Fruit fly (Drosophila melanogaster) whole organism, embryonic: ENCODE data around the gene CG14071.

Experiments
- CG10321 ChIP-seq: fragments of 200-800 bp; sonication (Bioruptor generic); IDR thresholded peaks from 2 replicates; pipeline ENCODE4 v1.3.6; 2022; ENCODE audit warnings: missing biosample characterization, missing genetic modification characterization
- CG10959 ChIP-seq: fragments of 200-800 bp; sonication (Bioruptor generic); IDR thresholded peaks from 2 replicates; pipeline ENCODE4 v1.3.6; 2022; ENCODE audit warnings: missing biosample characterization, missing genetic modification characterization
- CG11247 ChIP-seq: fragments of 200-800 bp; sonication (Bioruptor generic); IDR thresholded peaks from 2 replicates; pipeline ENCODE4 v1.3.6; 2022; ENCODE audit warnings: missing biosample characterization, missing genetic modification characterization
- CG13624 ChIP-seq: fragments of 200-800 bp; sonication (Bioruptor generic); optimal IDR thresholded peaks from 2 replicates; lab custom pipeline; 2016; ENCODE audit warnings: missing biosample characterization, missing genetic modification characterization
- CG14710 ChIP-seq: fragments of 200-800 bp; sonication (Bioruptor generic); optimal IDR thresholded peaks from 3 replicates; lab custom pipeline; 2019; ENCODE audit warnings: missing biosample characterization, mild to moderate bottlenecking, missing genetic modification characterization, moderate library complexity
- CG14860 ChIP-seq: fragments of 200-800 bp; sonication (Bioruptor generic); IDR thresholded peaks from 3 replicates; pipeline ENCODE4 v1.3.6; 2022; ENCODE audit warnings: missing biosample characterization, missing genetic modification characterization; ENCODE audit not compliant: partially characterized antibody
- CG18599 ChIP-seq: fragments of 200-800 bp; sonication (Bioruptor generic); optimal IDR thresholded peaks from 3 replicates; lab custom pipeline; 2017; ENCODE audit warnings: missing biosample characterization, missing genetic modification characterization, mild to moderate bottlenecking, moderate library complexity, missing genetic modification reagents
- CG2129 ChIP-seq: fragments of 200-800 bp; sonication (Bioruptor generic); IDR thresholded peaks from 2 replicates; pipeline ENCODE4 v1.3.6; 2022; ENCODE audit warnings: missing biosample characterization, missing genetic modification characterization; ENCODE audit not compliant: partially characterized antibody
- CG2199 ChIP-seq: fragments of 200-800 bp; sonication (Bioruptor generic); IDR thresholded peaks from 3 replicates; pipeline ENCODE4 v1.3.6; 2022; ENCODE audit warnings: missing biosample characterization, missing genetic modification characterization
- CG2875 ChIP-seq: fragments of 200-800 bp; sonication (Bioruptor generic); optimal IDR thresholded peaks from 2 replicates; lab custom pipeline; 2017; ENCODE audit warnings: missing biosample characterization, mild to moderate bottlenecking, missing genetic modification characterization, missing genetic modification reagents
- CG31224 ChIP-seq: fragments of 200-800 bp; sonication (Bioruptor generic); IDR thresholded peaks from 2 replicates; pipeline ENCODE4 v1.3.6; 2022; ENCODE audit warnings: missing biosample characterization, missing genetic modification characterization
- CG4282 ChIP-seq: fragments of 200-800 bp; sonication (Bioruptor generic); optimal IDR thresholded peaks from 2 replicates; lab custom pipeline; 2016; ENCODE audit warnings: missing biosample characterization, missing genetic modification characterization
- CG4404 ChIP-seq: fragments of 200-800 bp; sonication (Bioruptor generic); IDR thresholded peaks from 2 replicates; pipeline ENCODE4 v1.3.6; 2022; ENCODE audit warnings: missing biosample characterization, missing genetic modification characterization
- CG6272 ChIP-seq: fragments of 200-800 bp; sonication (Bioruptor generic); IDR thresholded peaks from 2 replicates; pipeline ENCODE4 v1.3.6; 2022; ENCODE audit warnings: missing biosample characterization, missing genetic modification characterization
- CG6689 ChIP-seq: fragments of 200-800 bp; sonication (Bioruptor generic); IDR thresholded peaks from 2 replicates; pipeline ENCODE4 v1.3.6; 2022; ENCODE audit warnings: missing biosample characterization, missing genetic modification characterization
- CG6765 ChIP-seq: fragments of 200-800 bp; sonication (Bioruptor generic); optimal IDR thresholded peaks from 3 replicates; lab custom pipeline; 2017; ENCODE audit warnings: missing biosample characterization, mild to moderate bottlenecking, missing genetic modification characterization
- CG7372 ChIP-seq: fragments of 200-800 bp; sonication (Bioruptor generic); IDR thresholded peaks from 2 replicates; pipeline ENCODE4 v1.3.6; 2022; ENCODE audit warnings: missing biosample characterization, missing genetic modification characterization
- CG7745 ChIP-seq: fragments of 200-800 bp; sonication (Bioruptor generic); optimal IDR thresholded peaks from 2 replicates; lab custom pipeline; 2018; ENCODE audit warnings: missing biosample characterization, mild to moderate bottlenecking, missing genetic modification characterization, moderate library complexity
- CG7786 ChIP-seq: fragments of 200-800 bp; sonication (Bioruptor generic); optimal IDR thresholded peaks from 2 replicates; lab custom pipeline; 2016; ENCODE audit warnings: missing biosample characterization, missing genetic modification characterization
- CG8388 ChIP-seq: fragments of 200-800 bp; sonication (Bioruptor generic); optimal IDR thresholded peaks from 2 replicates; lab custom pipeline; 2019; ENCODE audit warnings: missing biosample characterization, mild to moderate bottlenecking, missing genetic modification characterization, moderate library complexity
- CG9437 ChIP-seq: fragments of 200-800 bp; sonication (Bioruptor generic); optimal IDR thresholded peaks from 2 replicates; lab custom pipeline; 2018; ENCODE audit warnings: missing biosample characterization, mild to moderate bottlenecking, missing genetic modification characterization
- CG9817 ChIP-seq: fragments of 200-800 bp; sonication (Bioruptor generic); optimal IDR thresholded peaks from 2 replicates; lab custom pipeline; 2018; ENCODE audit warnings: missing biosample characterization, mild to moderate bottlenecking, missing genetic modification characterization, moderate library complexity
- CHES-1-like ChIP-seq: fragments of 200-800 bp; sonication (Bioruptor generic); optimal IDR thresholded peaks from 2 replicates; lab custom pipeline; 2016; ENCODE audit warnings: missing biosample characterization, missing genetic modification characterization
- D ChIP-seq, 2 experiments: fragments of 200-800 bp in 1 of 2; fragments of >200 bp in 1 of 2; sonication (Bioruptor generic) in 1 of 2; optimal IDR thresholded peaks; 2 replicates in 1 of 2; 3 replicates in 1 of 2; lab custom pipeline; 2017; ENCODE audit warnings: mild to moderate bottlenecking in 1 of 2, missing biosample characterization in 1 of 2, missing genetic modification characterization in 1 of 2, missing genetic modification reagents in 1 of 2
- Dek ChIP-seq: fragments of 200-800 bp; sonication (Bioruptor generic); optimal IDR thresholded peaks from 3 replicates; lab custom pipeline; 2019; ENCODE audit warnings: missing biosample characterization, mild to moderate bottlenecking, missing genetic modification characterization, moderate library complexity
- Dfd ChIP-seq, 2 experiments: fragments of >200 bp; optimal IDR thresholded peaks; 2 replicates each; lab custom pipeline; 2017; ENCODE audit warnings: missing biosample characterization in 2 of 2, missing genetic modification characterization in 2 of 2
- HLH3B ChIP-seq: fragments of 200-800 bp; sonication (Bioruptor generic); IDR thresholded peaks from 2 replicates; pipeline ENCODE4 v1.3.6; 2022; ENCODE audit warnings: missing biosample characterization, missing genetic modification characterization
- NC2β ChIP-seq: fragments of 200-800 bp; sonication (Bioruptor generic); optimal IDR thresholded peaks from 2 replicates; lab custom pipeline; 2016; ENCODE audit warnings: missing biosample characterization, missing genetic modification characterization
- Neu2 ChIP-seq: fragments of 200-800 bp; sonication (Bioruptor generic); optimal IDR thresholded peaks from 3 replicates; lab custom pipeline; 2016; ENCODE audit warnings: missing biosample characterization, missing genetic modification characterization, borderline replicate concordance
- Nf-YA ChIP-seq: fragments of 200-800 bp; sonication (Bioruptor generic); IDR thresholded peaks from 2 replicates; pipeline ENCODE4 v1.3.6; 2022; ENCODE audit warnings: missing biosample characterization, missing genetic modification characterization
- Rfx ChIP-seq: fragments of 200-800 bp; sonication (Bioruptor generic); IDR thresholded peaks from 2 replicates; pipeline ENCODE4 v1.3.6; 2022; ENCODE audit warnings: missing biosample characterization, missing genetic modification characterization
- Scr ChIP-seq: fragments of 200-800 bp; sonication (Bioruptor generic); IDR thresholded peaks from 2 replicates; pipeline ENCODE4 v1.3.6; 2022; ENCODE audit warnings: missing biosample characterization, missing genetic modification characterization; ENCODE audit not compliant: partially characterized antibody
- ap ChIP-seq: fragments of 200-800 bp; sonication (Bioruptor generic); IDR thresholded peaks from 2 replicates; pipeline ENCODE4 v1.3.6; 2022; ENCODE audit warnings: missing biosample characterization, missing genetic modification characterization
- bowl ChIP-seq: fragments of 200-800 bp; sonication (Bioruptor generic); IDR thresholded peaks from 2 replicates; pipeline ENCODE4 v1.3.6; 2022; ENCODE audit warnings: missing biosample characterization, missing genetic modification characterization
- da ChIP-seq: fragments of 200-800 bp; sonication (Bioruptor generic); optimal IDR thresholded peaks from 2 replicates; lab custom pipeline; 2016; ENCODE audit warnings: missing biosample characterization, missing genetic modification characterization
- ems ChIP-seq: fragments of 200-800 bp; sonication (Bioruptor generic); optimal IDR thresholded peaks from 3 replicates; lab custom pipeline; 2016; ENCODE audit warnings: missing biosample characterization, missing genetic modification characterization
- grau ChIP-seq: fragments of 200-800 bp; optimal IDR thresholded peaks from 3 replicates; lab custom pipeline; 2019; ENCODE audit warnings: missing biosample characterization, mild to moderate bottlenecking, missing genetic modification characterization, moderate library complexity
- hb ChIP-seq: fragments of 200-800 bp; sonication (Bioruptor generic); IDR thresholded peaks from 3 replicates; pipeline ENCODE4 v1.3.6; 2022; ENCODE audit warnings: missing biosample characterization, missing genetic modification characterization; ENCODE audit not compliant: partially characterized antibody
- kni ChIP-seq: fragments of 200-800 bp; sonication (Bioruptor generic); optimal IDR thresholded peaks from 3 replicates; lab custom pipeline; 2017; ENCODE audit warnings: mild to moderate bottlenecking, missing biosample characterization, missing genetic modification reagents, missing genetic modification characterization
- lola ChIP-seq, 3 experiments: fragments of >200 bp in 2 of 3; fragments of 200-800 bp in 1 of 3; sonication (Bioruptor generic) in 1 of 3; optimal IDR thresholded peaks; 2 replicates each; lab custom pipeline; 2017 to 2019; ENCODE audit warnings: missing biosample characterization in 3 of 3, missing genetic modification characterization in 3 of 3, mild to moderate bottlenecking in 1 of 3, moderate library complexity in 1 of 3
- mirr ChIP-seq: fragments of 200-800 bp; sonication (Bioruptor generic); optimal IDR thresholded peaks from 3 replicates; lab custom pipeline; 2018; ENCODE audit warnings: missing biosample characterization, mild to moderate bottlenecking, missing genetic modification characterization
- nom ChIP-seq: fragments of 200-800 bp; sonication (Bioruptor generic); optimal IDR thresholded peaks from 2 replicates; lab custom pipeline; 2017; ENCODE audit warnings: missing biosample characterization, missing genetic modification characterization, mild to moderate bottlenecking, moderate library complexity, missing genetic modification reagents
- otp ChIP-seq: fragments of 200-800 bp; sonication (Bioruptor generic); IDR thresholded peaks from 3 replicates; pipeline ENCODE4, ENCODE4 v1.3.6; 2022; ENCODE audit warnings: missing biosample characterization, missing genetic modification characterization
- pho ChIP-seq: fragments of 200-800 bp; sonication (Bioruptor generic); optimal IDR thresholded peaks from 2 replicates; lab custom pipeline; 2016; ENCODE audit warnings: missing biosample characterization, missing genetic modification characterization
- run ChIP-seq: fragments of 200-800 bp; sonication (Bioruptor generic); optimal IDR thresholded peaks from 3 replicates; lab custom pipeline; 2018; ENCODE audit warnings: missing biosample characterization, mild to moderate bottlenecking, missing genetic modification characterization
- tna ChIP-seq: fragments of 200-800 bp; sonication (Bioruptor generic); IDR thresholded peaks from 2 replicates; pipeline ENCODE4 v1.3.6; 2022; ENCODE audit warnings: missing biosample characterization, missing genetic modification characterization; ENCODE audit not compliant: partially characterized antibody
- usp ChIP-seq: fragments of >200 bp; optimal IDR thresholded peaks from 2 replicates; lab custom pipeline; 2017; ENCODE audit warnings: missing biosample characterization, missing genetic modification characterization

CG14071 gene

dm6 chr2L:10858064-10859047 is 30.4 kb downstream of the CG14071 start, which contains the start of the genes aurB and Stam (continued):
- TF ChIP-seq hb (GFP tag; lab: Robert Waterston, UW) (no peak), HLH3B (GFP tag; lab: Robert Waterston, UW) (no peak), Dfd (GFP tag; optimal IDR thresholded peaks at IDR 0.05; lab: Kevin White, UChicago) (no peak), CG9437 (GFP tag; lab: Kevin White, UChicago) (peak; percentile 50), Dek (tag; lab: Kevin White, UChicago) (peak; percentile 57), CG4404 (GFP tag; lab: Robert Waterston, UW) (no peak), CG11247 (GFP tag; lab: Robert Waterston, UW) (no peak; the same call in 1 of the 2 replicates), Nf-YA (GFP tag; lab: Robert Waterston, UW) (no peak), pho (GFP tag; lab: Kevin White, UChicago) (no peak), CG7745 (tag; lab: Kevin White, UChicago) (no peak), NC2β (no peak), CG7786 (GFP tag; lab: Kevin White, UChicago) (no peak), CG10959 (GFP tag; lab: Robert Waterston, UW) (no peak), CG7372 (GFP tag; lab: Robert Waterston, UW) (no peak), lola (GFP tag; optimal IDR thresholded peaks at IDR 0.05; lab: Kevin White, UChicago) (peak in 1 of 3 experiments; percentile 64), CG2875 (GFP tag; lab: Kevin White, UChicago) (peak; percentile 38), CG14710 (tag; lab: Kevin White, UChicago) (peak; percentile 73), Neu2 (no peak), Scr (no peak), Rfx (0 out of 2 replicates have a peak, but pooled peaks have one; percentile 43), CG8388 (GFP tag; lab: Kevin White, UChicago) (peak; percentile 72), mirr (GFP tag; lab: Kevin White, UChicago) (no peak), CG2199 (GFP tag; lab: Robert Waterston, UW) (no peak), CG2129 (GFP tag; lab: Robert Waterston, UW) (no peak), ems (GFP tag; lab: Kevin White, UChicago) (no peak), CG18599 (GFP tag; lab: Kevin White, UChicago) (peak; percentile 59), CG6689 (peak; percentile 50; the same call in 1 of the 2 replicates), CG6272 (GFP tag; lab: Robert Waterston, UW) (no peak), CG9817 (tag; lab: Kevin White, UChicago) (peak; percentile 60), grau (peak; percentile 74), ap (GFP tag; lab: Robert Waterston, UW) (no peak), bowl (GFP tag; lab: Robert Waterston, UW) (no peak), kni (no peak), run (tag; lab: Kevin White, UChicago) (no peak), CG31224 (GFP tag; lab: Robert Waterston, UW) (no peak), CG10321 (GFP tag; lab: Robert Waterston, UW) (no peak), CG6765 (GFP tag; lab: Kevin White, UChicago) (no peak), da (GFP tag; lab: Kevin White, UChicago) (no peak), CG14860 (GFP tag; lab: Robert Waterston, UW) (no peak), D (optimal IDR thresholded peaks at IDR 0.05; lab: Kevin White, UChicago) (peak; percentile 69), D (GFP tag; optimal IDR thresholded peaks at IDR 0.05; lab: Kevin White, UChicago) (peak; percentile 28), otp (GFP tag; lab: Robert Waterston, UW) (no peak), usp (no peak), CHES-1-like (GFP tag; lab: Kevin White, UChicago) (no peak), nom (no peak), CG4282 (no peak), CG13624 (GFP tag; lab: Kevin White, UChicago) (no peak), tna (GFP tag; lab: Robert Waterston, UW) (no peak)
